Fruit fly (Drosophila melanogaster): Measurements from ENCODE around the gene Dcr-1.

DNA sequence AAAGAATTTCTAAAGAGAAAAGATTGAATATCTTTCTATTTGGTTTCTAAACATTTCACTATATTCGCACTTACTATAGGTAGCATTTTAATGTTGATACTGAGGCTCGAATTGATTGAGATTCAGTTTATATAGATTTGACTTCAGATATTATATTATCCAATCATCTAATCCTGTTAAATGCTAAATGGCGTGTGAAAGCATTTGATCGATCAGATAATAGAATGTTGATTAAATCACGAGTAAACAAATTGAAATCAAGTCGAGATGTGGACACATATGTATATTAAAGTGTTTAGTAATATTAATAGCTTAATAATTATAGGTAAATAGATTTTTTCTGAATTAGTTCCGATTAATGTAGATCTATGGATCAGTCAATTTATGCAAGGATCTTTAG, 30.0 kb upstream of the Dcr-1 start, which contains the start of gene CG43094:
- TF ChIP-seq al (GFP tag; IDR thresholded peaks at IDR 0.05): no peak
- TF ChIP-seq CG17829 (tag; optimal IDR thresholded peaks at IDR 0.05): no peak
- TF ChIP-seq bigmax (GFP tag; optimal IDR thresholded peaks at IDR 0.05): no peak
- no peak for TF ChIP-seq NC2α (GFP tag; optimal IDR thresholded peaks at IDR 0.05)
- no peak for TF ChIP-seq Dip2 (GFP tag; IDR thresholded peaks at IDR 0.05)
- TF ChIP-seq CG10543 (GFP tag; optimal IDR thresholded peaks at IDR 0.05): no peak
- no peak for TF ChIP-seq Mes4 (GFP tag; optimal IDR thresholded peaks at IDR 0.05)
